Fruit fly (Drosophila melanogaster): ENCODE data around the gene Pax.

- TF ChIP-seq CG8478 (optimal IDR thresholded peaks at IDR 0.05) = no peak
- TF ChIP-seq CTCF (optimal IDR thresholded peaks at IDR 0.05) = no peak
Measured at dm6 chr2L:19469751-19470150, 43.4 kb upstream of the Pax start.
